Worm (Caenorhabditis elegans) whole organism, L1 larva: Measurements from ENCODE around the gene srz-95.

Source experiments
- ama-1 ChIP-seq: fragments of 150-350 bp; optimal IDR thresholded peaks from 2 replicates; lab custom pipeline; 2014
- fkh-10 ChIP-seq: sonication (generic microtip); optimal IDR thresholded peaks from 2 replicates; lab custom pipeline; 2017; ENCODE audit warnings: missing biosample characterization, missing genetic modification reagents, missing genetic modification characterization
- fos-1 ChIP-seq: fragments of 150-350 bp; optimal IDR thresholded peaks from 2 replicates; lab custom pipeline; 2014; ENCODE audit warnings: missing biosample characterization, missing genetic modification characterization
- lir-3 ChIP-seq: sonication (generic microtip); optimal IDR thresholded peaks from 2 replicates; lab custom pipeline; 2016; ENCODE audit warnings: mild to moderate bottlenecking, missing genetic modification characterization, moderate library complexity, missing compliant biosample characterization; ENCODE audit not compliant: poor library complexity
- nhr-28 ChIP-seq: fragments of 150-350 bp; optimal IDR thresholded peaks from 2 replicates; lab custom pipeline; 2014; ENCODE audit warnings: missing biosample characterization, missing genetic modification characterization
- snpc-4 ChIP-seq: fragments of 150-350 bp; optimal IDR thresholded peaks from 2 replicates; lab custom pipeline; 2014; ENCODE audit warnings: missing biosample characterization, missing genetic modification characterization
- sox-4 ChIP-seq: sonication (generic microtip); optimal IDR thresholded peaks from 2 replicates; lab custom pipeline; 2016; ENCODE audit warnings: missing genetic modification characterization, missing compliant biosample characterization
- tbx-2 ChIP-seq: sonication (generic microtip); optimal IDR thresholded peaks from 2 replicates; lab custom pipeline; 2016; ENCODE audit warnings: missing genetic modification characterization, missing compliant biosample characterization
- unc-62 ChIP-seq: fragments of 150-350 bp; optimal IDR thresholded peaks from 2 replicates; lab custom pipeline; 2014; ENCODE audit warnings: missing biosample characterization, missing genetic modification reagents, missing genetic modification characterization
- xbp-1 ChIP-seq: sonication (generic microtip); optimal IDR thresholded peaks from 2 replicates; lab custom pipeline; 2016; ENCODE audit warnings: missing genetic modification characterization, missing compliant biosample characterization

DNA sequence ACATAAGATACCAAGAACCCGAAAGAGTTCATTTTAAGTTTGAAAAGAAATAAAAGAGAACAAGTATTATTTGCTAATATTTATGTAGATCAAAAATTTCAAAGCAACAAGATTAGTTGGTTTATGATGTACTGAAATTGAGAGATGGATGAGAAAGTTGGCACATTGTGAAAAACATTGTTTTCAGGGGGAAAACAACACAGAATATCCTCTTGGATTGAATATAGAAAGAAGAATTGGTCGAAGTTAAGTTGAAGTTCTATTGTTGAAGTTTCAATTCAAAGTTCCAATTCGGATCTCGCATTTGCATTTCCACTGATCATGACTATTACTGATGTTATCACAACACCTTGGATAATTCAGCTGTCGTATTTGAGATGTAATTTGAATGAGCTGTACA is 8.8 kb downstream of the srz-95 start:
- TF ChIP-seq nhr-28 (tag; lab: Kevin White, UChicago), result no peak
- TF ChIP-seq snpc-4 (tag; lab: Kevin White, UChicago), result no peak
- no peak for TF ChIP-seq tbx-2 (tag; lab: Kevin White, UChicago)
- no peak for TF ChIP-seq unc-62 (GFP tag; lab: Kevin White, UChicago)
- TF ChIP-seq fkh-10, result no peak
- TF ChIP-seq sox-4, result no peak
- TF ChIP-seq ama-1, result no peak
- no peak for TF ChIP-seq fos-1 (tag; lab: Kevin White, UChicago)
- TF ChIP-seq lir-3 (tag; lab: Kevin White, UChicago), result no peak
- no peak for TF ChIP-seq xbp-1
